Worm (Caenorhabditis elegans) whole organism, L2 larva: ENCODE data around the gene srw-68.

Experiments used
- ZK546.5 ChIP-seq: sonication (generic microtip); optimal IDR thresholded peaks from 2 replicates; lab custom pipeline; 2017; ENCODE audit warnings: missing biosample characterization, missing genetic modification characterization
- ama-1 ChIP-seq: fragments of 150-350 bp; optimal IDR thresholded peaks from 2 replicates; lab custom pipeline; 2018; ENCODE audit warnings: inconsistent platforms
- ceh-82 ChIP-seq: fragments of 150-350 bp; optimal IDR thresholded peaks from 2 replicates; lab custom pipeline; 2014; ENCODE audit warnings: missing biosample characterization, missing genetic modification characterization
- lin-39 ChIP-seq: fragments of 150-350 bp; optimal IDR thresholded peaks from 2 replicates; lab custom pipeline; 2014; ENCODE audit warnings: missing biosample characterization, missing genetic modification reagents, missing genetic modification characterization
- nhr-11 ChIP-seq: fragments of 150-350 bp; optimal IDR thresholded peaks from 2 replicates; lab custom pipeline; 2014; ENCODE audit warnings: missing biosample characterization, missing genetic modification characterization
- nhr-237 ChIP-seq: fragments of 150-350 bp; optimal IDR thresholded peaks from 2 replicates; lab custom pipeline; 2014; ENCODE audit warnings: missing biosample characterization, missing genetic modification characterization
- skn-1 ChIP-seq: sonication (generic microtip); optimal IDR thresholded peaks from 2 replicates; lab custom pipeline; 2017; ENCODE audit warnings: missing biosample characterization, missing genetic modification characterization
- unc-39 ChIP-seq: fragments of 150-350 bp; optimal IDR thresholded peaks from 2 replicates; lab custom pipeline; 2014; ENCODE audit warnings: missing biosample characterization, missing genetic modification characterization
- unc-55 ChIP-seq: fragments of 150-350 bp; sonication (generic microtip); optimal IDR thresholded peaks from 3 replicates; lab custom pipeline; 2014; ENCODE audit warnings: missing biosample characterization, missing genetic modification reagents, missing genetic modification characterization
- ztf-4 ChIP-seq: fragments of 150-350 bp; optimal IDR thresholded peaks from 2 replicates; lab custom pipeline; 2014; ENCODE audit warnings: missing biosample characterization, missing genetic modification characterization

ce11 chrV:7455008-7455407 lies 28.5 kb upstream of the srw-68 start, which contains the start of gene F25E5.2:
- no peak for TF ChIP-seq nhr-11 (tag; lab: Kevin White, UChicago)
- no peak for TF ChIP-seq ztf-4 (tag; lab: Kevin White, UChicago)
- no peak for TF ChIP-seq ZK546.5
- TF ChIP-seq nhr-237 (tag; lab: Kevin White, UChicago) = no peak
- no peak for TF ChIP-seq ama-1 (lab: Kevin White, UChicago)
- no peak for TF ChIP-seq lin-39
- no peak for TF ChIP-seq ceh-82
- TF ChIP-seq skn-1 (tag; lab: Kevin White, UChicago) = no peak
- TF ChIP-seq unc-55 = no peak
- no peak for TF ChIP-seq unc-39 (tag; lab: Kevin White, UChicago)
